Worm (Caenorhabditis elegans) whole organism, young adult: Measurements from ENCODE around the gene srx-2.

Experiments
- F52B5.7 ChIP-seq: sonication (generic microtip); optimal IDR thresholded peaks from 2 replicates; lab custom pipeline; 2016; ENCODE audit warnings: mild to moderate bottlenecking, missing genetic modification characterization, missing compliant biosample characterization
- ccch-3 ChIP-seq: fragments of 200-800 bp; sonication (Bioruptor generic); optimal IDR thresholded peaks from 2 replicates; lab custom pipeline; 2018; ENCODE audit warnings: mild to moderate bottlenecking, missing genetic modification characterization, missing compliant biosample characterization

DNA sequence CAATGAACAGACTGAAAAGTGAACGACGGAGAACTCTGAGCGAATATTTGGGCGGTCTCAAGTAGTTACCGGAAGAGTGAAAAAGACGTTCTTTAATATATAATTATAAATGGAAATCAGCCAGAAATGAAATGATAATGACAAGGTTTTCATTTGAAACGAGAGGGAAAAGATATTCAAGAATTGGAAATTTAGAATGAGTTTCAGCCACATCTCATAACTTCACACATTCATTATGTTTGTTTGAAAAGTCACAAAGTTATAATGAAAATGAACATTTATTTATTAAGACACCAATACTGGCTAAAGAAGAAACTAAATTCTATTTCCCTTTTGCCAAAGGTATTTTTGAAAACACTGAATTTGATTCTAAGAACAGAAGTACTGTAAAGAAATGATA, 41.8 kb downstream of the srx-2 start, which contains the start of gene C25E10.7:
- TF ChIP-seq F52B5.7 (no peak), ccch-3 (GFP tag; lab: Kevin White, UChicago) (no peak)
